Fruit fly (Drosophila melanogaster) whole organism, embryonic: ENCODE data around the gene CG17343.

ENCODE experiments used
- ATbp ChIP-seq: fragments of 200-800 bp; sonication (Bioruptor generic); optimal IDR thresholded peaks from 2 replicates; lab custom pipeline; 2017; ENCODE audit warnings: missing biosample characterization, mild to moderate bottlenecking, missing genetic modification characterization, missing genetic modification reagents
- CG10209 ChIP-seq: fragments of 200-800 bp; sonication (Bioruptor generic); optimal IDR thresholded peaks from 3 replicates; lab custom pipeline; 2017; ENCODE audit warnings: missing biosample characterization, mild to moderate bottlenecking, missing genetic modification characterization, missing genetic modification reagents
- CG12299 ChIP-seq: fragments of 200-800 bp; sonication (Bioruptor generic); optimal IDR thresholded peaks from 2 replicates; lab custom pipeline; 2018; ENCODE audit warnings: missing biosample characterization, mild to moderate bottlenecking, missing genetic modification characterization
- CG12769 ChIP-seq: fragments of 200-800 bp; sonication (Bioruptor generic); optimal IDR thresholded peaks from 2 replicates; lab custom pipeline; 2019; ENCODE audit warnings: missing biosample characterization, mild to moderate bottlenecking, missing genetic modification characterization, moderate library complexity
- CG13894 ChIP-seq: fragments of 200-800 bp; sonication (Bioruptor generic); optimal IDR thresholded peaks from 3 replicates; lab custom pipeline; 2018; ENCODE audit warnings: missing biosample characterization, mild to moderate bottlenecking, missing genetic modification characterization, moderate library complexity
- CG14667 ChIP-seq: fragments of 200-800 bp; sonication (Bioruptor generic); IDR thresholded peaks from 2 replicates; pipeline ENCODE4 v1.3.6; 2022; ENCODE audit warnings: missing biosample characterization, missing genetic modification characterization
- CG15514 ChIP-seq: fragments of 200-800 bp; sonication (Bioruptor generic); optimal IDR thresholded peaks from 3 replicates; lab custom pipeline; 2017; ENCODE audit warnings: missing biosample characterization, missing genetic modification characterization, mild to moderate bottlenecking, moderate library complexity, missing genetic modification reagents
- CG16813 ChIP-seq: fragments of 200-800 bp; sonication (Bioruptor generic); IDR thresholded peaks from 3 replicates; pipeline ENCODE4 v1.3.6; 2022; ENCODE audit warnings: missing biosample characterization, missing genetic modification characterization; ENCODE audit not compliant: partially characterized antibody
- CG17359 ChIP-seq: fragments of 200-800 bp; sonication (Bioruptor generic); optimal IDR thresholded peaks from 3 replicates; lab custom pipeline; 2018; ENCODE audit warnings: missing biosample characterization, mild to moderate bottlenecking, missing genetic modification characterization, moderate library complexity
- CG17829 ChIP-seq: fragments of 200-800 bp; optimal IDR thresholded peaks from 2 replicates; lab custom pipeline; 2019; ENCODE audit warnings: missing biosample characterization, mild to moderate bottlenecking, missing genetic modification characterization, moderate library complexity
- CG18619 ChIP-seq: fragments of 200-800 bp; sonication (Bioruptor generic); optimal IDR thresholded peaks from 3 replicates; lab custom pipeline; 2017; ENCODE audit warnings: missing biosample characterization, mild to moderate bottlenecking, missing genetic modification characterization
- CG31224 ChIP-seq: fragments of 200-800 bp; sonication (Bioruptor generic); IDR thresholded peaks from 2 replicates; pipeline ENCODE4 v1.3.6; 2022; ENCODE audit warnings: missing biosample characterization, missing genetic modification characterization
- CG32772 ChIP-seq: fragments of 200-800 bp; sonication (Bioruptor generic); IDR thresholded peaks from 2 replicates; pipeline ENCODE4 v1.3.6; 2022; ENCODE audit warnings: missing biosample characterization, missing genetic modification characterization
- CG4707 ChIP-seq: fragments of 200-800 bp; sonication (Bioruptor generic); optimal IDR thresholded peaks from 2 replicates; lab custom pipeline; 2018; ENCODE audit warnings: missing biosample characterization, mild to moderate bottlenecking, missing genetic modification characterization, moderate library complexity
- CG6689 ChIP-seq: fragments of 200-800 bp; sonication (Bioruptor generic); IDR thresholded peaks from 2 replicates; pipeline ENCODE4 v1.3.6; 2022; ENCODE audit warnings: missing biosample characterization, missing genetic modification characterization
- CG8924 ChIP-seq: fragments of 200-800 bp; optimal IDR thresholded peaks from 3 replicates; lab custom pipeline; 2019; ENCODE audit warnings: missing biosample characterization, mild to moderate bottlenecking, missing genetic modification characterization, moderate library complexity
- CG8944 ChIP-seq: fragments of 200-800 bp; sonication (Bioruptor generic); optimal IDR thresholded peaks from 3 replicates; lab custom pipeline; 2016; ENCODE audit warnings: missing biosample characterization, missing genetic modification characterization
- D ChIP-seq, 2 experiments: fragments of 200-800 bp in 1 of 2; fragments of >200 bp in 1 of 2; sonication (Bioruptor generic) in 1 of 2; optimal IDR thresholded peaks; 2 replicates in 1 of 2; 3 replicates in 1 of 2; lab custom pipeline; 2017; ENCODE audit warnings: mild to moderate bottlenecking in 1 of 2, missing biosample characterization in 1 of 2, missing genetic modification characterization in 1 of 2, missing genetic modification reagents in 1 of 2
- Deaf1 ChIP-seq: fragments of 200-800 bp; optimal IDR thresholded peaks from 3 replicates; lab custom pipeline; 2019; ENCODE audit warnings: missing biosample characterization, mild to moderate bottlenecking, missing genetic modification characterization, moderate library complexity
- Dp ChIP-seq: fragments of 200-800 bp; sonication (Bioruptor generic); optimal IDR thresholded peaks from 2 replicates; lab custom pipeline; 2018; ENCODE audit warnings: missing biosample characterization, mild to moderate bottlenecking, missing genetic modification characterization, moderate library complexity
- HHEX ChIP-seq: fragments of 200-800 bp; sonication (Bioruptor generic); optimal IDR thresholded peaks from 3 replicates; lab custom pipeline; 2017; ENCODE audit warnings: missing biosample characterization, mild to moderate bottlenecking, missing genetic modification characterization, missing genetic modification reagents
- HLHmδ ChIP-seq: fragments of 200-800 bp; sonication (Bioruptor generic); optimal IDR thresholded peaks from 2 replicates; lab custom pipeline; 2018; ENCODE audit warnings: missing biosample characterization, mild to moderate bottlenecking, missing genetic modification characterization, moderate library complexity
- HmgZ ChIP-seq: fragments of 200-800 bp; sonication (Bioruptor generic); optimal IDR thresholded peaks from 2 replicates; lab custom pipeline; 2018; ENCODE audit warnings: missing biosample characterization, mild to moderate bottlenecking, missing genetic modification characterization
- Jarid2 ChIP-seq: fragments of 200-800 bp; sonication (Bioruptor generic); optimal IDR thresholded peaks from 3 replicates; lab custom pipeline; 2017; ENCODE audit warnings: mild to moderate bottlenecking, missing biosample characterization, missing genetic modification reagents, missing genetic modification characterization
- Lim3 ChIP-seq: fragments of 200-800 bp; sonication (Bioruptor generic); IDR thresholded peaks from 2 replicates; pipeline ENCODE4 v1.3.6; 2022; ENCODE audit warnings: missing biosample characterization, missing genetic modification characterization
- Max ChIP-seq: fragments of 200-800 bp; sonication (Bioruptor generic); optimal IDR thresholded peaks from 2 replicates; lab custom pipeline; 2016; ENCODE audit warnings: missing biosample characterization, mild to moderate bottlenecking, missing genetic modification characterization
- Nf-YC ChIP-seq: fragments of 200-800 bp; optimal IDR thresholded peaks from 3 replicates; lab custom pipeline; 2019; ENCODE audit warnings: missing biosample characterization, mild to moderate bottlenecking, missing genetic modification characterization, moderate library complexity
- Oaz ChIP-seq: fragments of 200-800 bp; sonication (Bioruptor generic); IDR thresholded peaks from 2 replicates; pipeline ENCODE4 v1.3.6; 2022; ENCODE audit warnings: missing biosample characterization, missing genetic modification characterization
- Rfx ChIP-seq: fragments of 200-800 bp; sonication (Bioruptor generic); IDR thresholded peaks from 2 replicates; pipeline ENCODE4 v1.3.6; 2022; ENCODE audit warnings: missing biosample characterization, missing genetic modification characterization
- Sox102F ChIP-seq: fragments of 200-800 bp; sonication (Bioruptor generic); optimal IDR thresholded peaks from 2 replicates; lab custom pipeline; 2018; ENCODE audit warnings: missing biosample characterization, mild to moderate bottlenecking, missing genetic modification characterization, moderate library complexity
- Xbp1 ChIP-seq: fragments of 200-800 bp; sonication (Bioruptor generic); optimal IDR thresholded peaks from 3 replicates; lab custom pipeline; 2016; ENCODE audit warnings: missing biosample characterization, mild to moderate bottlenecking, missing genetic modification characterization
- al ChIP-seq: fragments of 200-800 bp; sonication (Bioruptor generic); IDR thresholded peaks from 2 replicates; pipeline ENCODE4 v1.3.6; 2022; ENCODE audit warnings: missing biosample characterization, missing genetic modification characterization
- br ChIP-seq: fragments of >200 bp; optimal IDR thresholded peaks from 2 replicates; lab custom pipeline; 2017
- crp ChIP-seq, 2 experiments: fragments of 200-800 bp; sonication (Bioruptor generic); optimal IDR thresholded peaks; 2 replicates in 1 of 2; 3 replicates in 1 of 2; lab custom pipeline; 2017; ENCODE audit warnings: missing biosample characterization in 2 of 2, missing genetic modification characterization in 2 of 2, mild to moderate bottlenecking in 1 of 2, moderate library complexity in 1 of 2
- dimm ChIP-seq: fragments of 200-800 bp; sonication (Bioruptor generic); IDR thresholded peaks from 2 replicates; pipeline ENCODE4 v1.3.6; 2022; ENCODE audit warnings: missing biosample characterization, missing genetic modification characterization
- dysf ChIP-seq: fragments of 200-800 bp; sonication (Bioruptor generic); IDR thresholded peaks from 3 replicates; pipeline ENCODE4 v1.3.6; 2022; ENCODE audit warnings: missing biosample characterization, missing genetic modification characterization
- ewg ChIP-seq: fragments of 200-800 bp; sonication (Bioruptor generic); optimal IDR thresholded peaks from 3 replicates; lab custom pipeline; 2017; ENCODE audit warnings: mild to moderate bottlenecking, missing biosample characterization, missing genetic modification reagents, missing genetic modification characterization
- hkb ChIP-seq, 2 experiments: fragments of 200-800 bp in 1 of 2; fragments of >200 bp in 1 of 2; sonication (Bioruptor generic) in 1 of 2; IDR thresholded peaks in 1 of 2; optimal IDR thresholded peaks in 1 of 2; 2 replicates each; pipeline versions ENCODE4 v1.3.6 to Lab custom; 2017 to 2022; ENCODE audit warnings: missing biosample characterization in 1 of 2, missing genetic modification characterization in 1 of 2
- lab ChIP-seq: fragments of 200-800 bp; sonication (Bioruptor generic); optimal IDR thresholded peaks from 3 replicates; lab custom pipeline; 2017; ENCODE audit warnings: missing biosample characterization, missing genetic modification characterization, mild to moderate bottlenecking, moderate library complexity, missing genetic modification reagents
- mirr ChIP-seq: fragments of 200-800 bp; sonication (Bioruptor generic); optimal IDR thresholded peaks from 3 replicates; lab custom pipeline; 2018; ENCODE audit warnings: missing biosample characterization, mild to moderate bottlenecking, missing genetic modification characterization
- prd ChIP-seq, 3 experiments: fragments of >200 bp in 2 of 3; fragments of 200-800 bp in 1 of 3; sonication (Bioruptor generic) in 1 of 3; optimal IDR thresholded peaks in 2 of 3; IDR thresholded peaks in 1 of 3; 2 replicates in 2 of 3; 3 replicates in 1 of 3; pipeline versions ENCODE4 v1.3.6 to Lab custom; 2017 to 2022; ENCODE audit warnings: missing biosample characterization in 1 of 3, missing genetic modification characterization in 1 of 3
- ranshi ChIP-seq: fragments of 200-800 bp; sonication (Bioruptor generic); IDR thresholded peaks from 2 replicates; pipeline ENCODE4 v1.3.6; 2022; ENCODE audit warnings: missing biosample characterization, missing genetic modification characterization
- row ChIP-seq: fragments of 200-800 bp; sonication (Bioruptor generic); IDR thresholded peaks from 3 replicates; pipeline ENCODE4 v1.3.6; 2022; ENCODE audit warnings: missing biosample characterization, missing genetic modification characterization
- tap ChIP-seq: fragments of 200-800 bp; optimal IDR thresholded peaks from 3 replicates; lab custom pipeline; 2019; ENCODE audit warnings: missing biosample characterization, mild to moderate bottlenecking, missing genetic modification characterization, moderate library complexity
- tgo ChIP-seq: fragments of 200-800 bp; sonication (Bioruptor generic); IDR thresholded peaks from 3 replicates; pipeline ENCODE4 v1.3.6; 2022; ENCODE audit warnings: missing biosample characterization, missing genetic modification characterization
- twi ChIP-seq: fragments of 200-800 bp; optimal IDR thresholded peaks from 2 replicates; lab custom pipeline; 2019; ENCODE audit warnings: missing biosample characterization, mild to moderate bottlenecking, missing genetic modification characterization, moderate library complexity
- yki ChIP-seq: fragments of >200 bp; optimal IDR thresholded peaks from 3 replicates; lab custom pipeline; 2018

The CG17343 gene

dm6 chr2L:19023972-19024743 is 40.6 kb upstream of the CG17343 start (continued):
- TF ChIP-seq Max (peak; percentile 21), CG15514 (GFP tag; lab: Kevin White, UChicago) (peak; percentile 53), Xbp1 (GFP tag; lab: Kevin White, UChicago) (peak; percentile 69), CG4707 (GFP tag; lab: Kevin White, UChicago) (peak; percentile 8), CG13894 (peak; percentile 28), CG12769 (tag; lab: Kevin White, UChicago) (peak; percentile 61), CG16813 (GFP tag; lab: Robert Waterston, UW) (no peak), crp (GFP tag; optimal IDR thresholded peaks at IDR 0.05; lab: Kevin White, UChicago) (peak in 1 of 2 experiments; percentile 15), CG12299 (peak; percentile 63), CG31224 (no peak), CG8924 (peak; percentile 84), CG18619 (GFP tag; lab: Kevin White, UChicago) (peak; percentile 70), hkb (optimal IDR thresholded peaks at IDR 0.05; lab: Kevin White, UChicago) (no peak), hkb (GFP tag; IDR thresholded peaks at IDR 0.05; lab: Robert Waterston, UW) (peak; percentile 68), HHEX (GFP tag; lab: Kevin White, UChicago) (peak; percentile 78), CG17829 (tag; lab: Kevin White, UChicago) (peak; percentile 56), CG32772 (GFP tag; lab: Robert Waterston, UW) (peak; percentile 50; the same call in 1 of the 2 replicates), dysf (GFP tag; lab: Robert Waterston, UW) (peak; percentile 72; the same call in 2 of the 3 replicates), CG6689 (peak; percentile 73), Jarid2 (GFP tag; lab: Kevin White, UChicago) (peak; percentile 36), Deaf1 (peak; percentile 54), CG8944 (GFP tag; lab: Kevin White, UChicago) (no peak), CG14667 (GFP tag; lab: Robert Waterston, UW) (peak; percentile 21; the same call in 1 of the 2 replicates), al (GFP tag; lab: Robert Waterston, UW) (peak; percentile 23; the same call in 1 of the 2 replicates), HmgZ (tag; lab: Kevin White, UChicago) (peak; percentile 65), Nf-YC (tag; lab: Kevin White, UChicago) (peak; percentile 66), ATbp (GFP tag; lab: Kevin White, UChicago) (peak; percentile 53), ewg (peak; percentile 38), Dp (no peak), Sox102F (peak; percentile 75), Rfx (GFP tag; lab: Robert Waterston, UW) (peak; percentile 34; the same call in 1 of the 2 replicates), CG10209 (peak; percentile 70), Oaz (GFP tag; lab: Robert Waterston, UW) (no peak), ranshi (GFP tag; lab: Robert Waterston, UW) (0 out of 2 replicates have a peak, but pooled peaks have one; percentile 6), tap (tag; lab: Kevin White, UChicago) (peak; percentile 74), D (optimal IDR thresholded peaks at IDR 0.05; lab: Kevin White, UChicago) (no peak), D (GFP tag; optimal IDR thresholded peaks at IDR 0.05; lab: Kevin White, UChicago) (peak; percentile 67), mirr (GFP tag; lab: Kevin White, UChicago) (peak; percentile 62), prd (optimal IDR thresholded peaks at IDR 0.05; lab: Kevin White, UChicago) (no peak), prd (GFP tag; IDR thresholded peaks at IDR 0.05; lab: Robert Waterston, UW) (peak; percentile 46; the same call in 2 of the 3 replicates), twi (tag; lab: Kevin White, UChicago) (peak; percentile 24), HLHmδ (GFP tag; lab: Kevin White, UChicago) (no peak), CG17359 (peak; percentile 72), yki (lab: Kevin White, UChicago) (no peak), tgo (GFP tag; lab: Robert Waterston, UW) (peak; percentile 48; the same call in 2 of the 3 replicates), lab (GFP tag; lab: Kevin White, UChicago) (peak; percentile 86), br (lab: Kevin White, UChicago) (no peak), row (peak; percentile 70), dimm (GFP tag; lab: Robert Waterston, UW) (no peak), Lim3 (GFP tag; lab: Robert Waterston, UW) (no peak)
